Fruit fly (Drosophila melanogaster) whole organism, embryonic: ENCODE measurements around the gene Reg-2.
A peak's percentile ranks its signal among the peaks of the same experiment; 100 is the strongest.

Source experiments
- Atf-2 ChIP-seq: fragments of 200-800 bp; sonication (Bioruptor generic); optimal IDR thresholded peaks from 2 replicates; lab custom pipeline; 2016; ENCODE audit warnings: missing biosample characterization, missing genetic modification characterization
- Blimp-1 ChIP-seq: fragments of 200-800 bp; sonication (Bioruptor generic); optimal IDR thresholded peaks from 3 replicates; lab custom pipeline; 2018; ENCODE audit warnings: missing biosample characterization, missing genetic modification characterization, mild to moderate bottlenecking, moderate library complexity, missing genetic modification reagents
- CG10321 ChIP-seq: fragments of 200-800 bp; sonication (Bioruptor generic); IDR thresholded peaks from 2 replicates; pipeline ENCODE4 v1.3.6; 2022; ENCODE audit warnings: missing biosample characterization, missing genetic modification characterization
- CG10979 ChIP-seq: fragments of 200-800 bp; sonication (Bioruptor generic); optimal IDR thresholded peaks from 2 replicates; lab custom pipeline; 2018; ENCODE audit warnings: missing biosample characterization, mild to moderate bottlenecking, missing genetic modification characterization, moderate library complexity
- CG12104 ChIP-seq: fragments of 200-800 bp; sonication (Bioruptor generic); optimal IDR thresholded peaks from 3 replicates; lab custom pipeline; 2016; ENCODE audit warnings: missing biosample characterization, missing genetic modification characterization
- CG13624 ChIP-seq: fragments of 200-800 bp; sonication (Bioruptor generic); optimal IDR thresholded peaks from 2 replicates; lab custom pipeline; 2016; ENCODE audit warnings: missing biosample characterization, missing genetic modification characterization
- CG14014 ChIP-seq: fragments of 200-800 bp; sonication (Bioruptor generic); IDR thresholded peaks from 2 replicates; pipeline ENCODE4 v1.3.6; 2022; ENCODE audit warnings: missing biosample characterization, missing genetic modification characterization
- CG14441 ChIP-seq: fragments of 200-800 bp; sonication (Bioruptor generic); IDR thresholded peaks from 2 replicates; pipeline ENCODE4 v1.3.6; 2022; ENCODE audit warnings: missing biosample characterization, missing genetic modification characterization
- CG15011 ChIP-seq: fragments of 200-800 bp; sonication (Bioruptor generic); optimal IDR thresholded peaks from 3 replicates; lab custom pipeline; 2018; ENCODE audit warnings: missing biosample characterization, mild to moderate bottlenecking, missing genetic modification characterization
- CG1529 ChIP-seq: fragments of 200-800 bp; sonication (Bioruptor generic); optimal IDR thresholded peaks from 3 replicates; lab custom pipeline; 2018; ENCODE audit warnings: missing biosample characterization, missing genetic modification characterization
- CG16813 ChIP-seq: fragments of 200-800 bp; sonication (Bioruptor generic); IDR thresholded peaks from 3 replicates; pipeline ENCODE4 v1.3.6; 2022; ENCODE audit warnings: missing biosample characterization, missing genetic modification characterization; ENCODE audit not compliant: partially characterized antibody
- CG17829 ChIP-seq: fragments of 200-800 bp; optimal IDR thresholded peaks from 2 replicates; lab custom pipeline; 2019; ENCODE audit warnings: missing biosample characterization, mild to moderate bottlenecking, missing genetic modification characterization, moderate library complexity
- CG1792 ChIP-seq: fragments of 200-800 bp; sonication (Bioruptor generic); optimal IDR thresholded peaks from 2 replicates; lab custom pipeline; 2016; ENCODE audit warnings: missing biosample characterization, missing genetic modification characterization
- CG2678 ChIP-seq: fragments of 200-800 bp; sonication (Bioruptor generic); optimal IDR thresholded peaks from 3 replicates; lab custom pipeline; 2019; ENCODE audit warnings: missing biosample characterization, mild to moderate bottlenecking, missing genetic modification characterization, moderate library complexity
- CG31365 ChIP-seq: fragments of 200-800 bp; sonication (Bioruptor generic); optimal IDR thresholded peaks from 2 replicates; lab custom pipeline; 2018; ENCODE audit warnings: missing biosample characterization, mild to moderate bottlenecking, missing genetic modification characterization
- CG3838 ChIP-seq: fragments of 200-800 bp; sonication (Bioruptor generic); optimal IDR thresholded peaks from 3 replicates; lab custom pipeline; 2016; ENCODE audit warnings: missing biosample characterization, missing genetic modification characterization
- CG3847 ChIP-seq: fragments of 200-800 bp; sonication (Bioruptor generic); IDR thresholded peaks from 2 replicates; pipeline ENCODE4 v1.3.6; 2022; ENCODE audit warnings: missing biosample characterization, missing genetic modification characterization
- CG3995 ChIP-seq: fragments of 200-800 bp; sonication (Bioruptor generic); optimal IDR thresholded peaks from 3 replicates; lab custom pipeline; 2016; ENCODE audit warnings: missing biosample characterization, missing genetic modification characterization
- CG4617 ChIP-seq: fragments of 200-800 bp; sonication (Bioruptor generic); optimal IDR thresholded peaks from 3 replicates; lab custom pipeline; 2016; ENCODE audit warnings: missing biosample characterization, missing genetic modification characterization, borderline replicate concordance
- CG6272 ChIP-seq: fragments of 200-800 bp; sonication (Bioruptor generic); IDR thresholded peaks from 2 replicates; pipeline ENCODE4 v1.3.6; 2022; ENCODE audit warnings: missing biosample characterization, missing genetic modification characterization
- CG7987 ChIP-seq: fragments of 200-800 bp; sonication (Bioruptor generic); optimal IDR thresholded peaks from 2 replicates; lab custom pipeline; 2018; ENCODE audit warnings: missing biosample characterization, mild to moderate bottlenecking, missing genetic modification characterization, moderate library complexity
- CG8281 ChIP-seq: fragments of 200-800 bp; sonication (Bioruptor generic); optimal IDR thresholded peaks from 2 replicates; lab custom pipeline; 2018; ENCODE audit warnings: missing biosample characterization, mild to moderate bottlenecking, missing genetic modification characterization, moderate library complexity
- Ets65A ChIP-seq: fragments of 200-800 bp; sonication (Bioruptor generic); peaks from one replicate; lab custom pipeline; 2016; ENCODE audit warnings: missing biosample characterization, missing genetic modification characterization
- GATAe ChIP-seq: fragments of 200-800 bp; sonication (Bioruptor generic); conservative IDR thresholded peaks from 2 replicates; pipeline ENCODE4 v1.3.6; 2022; ENCODE audit warnings: missing biosample characterization, missing genetic modification characterization
- H15 ChIP-seq: fragments of 200-800 bp; sonication (Bioruptor generic); IDR thresholded peaks from 3 replicates; pipeline ENCODE4 v1.3.6; 2022; ENCODE audit warnings: missing biosample characterization, missing genetic modification characterization
- HLH3B ChIP-seq: fragments of 200-800 bp; sonication (Bioruptor generic); IDR thresholded peaks from 2 replicates; pipeline ENCODE4 v1.3.6; 2022; ENCODE audit warnings: missing biosample characterization, missing genetic modification characterization
- HmgZ ChIP-seq: fragments of 200-800 bp; sonication (Bioruptor generic); optimal IDR thresholded peaks from 2 replicates; lab custom pipeline; 2018; ENCODE audit warnings: missing biosample characterization, mild to moderate bottlenecking, missing genetic modification characterization
- Hr3 ChIP-seq: fragments of 200-800 bp; sonication (Bioruptor generic); optimal IDR thresholded peaks from 3 replicates; lab custom pipeline; 2016; ENCODE audit warnings: missing biosample characterization, missing genetic modification characterization
- Lpt ChIP-seq: fragments of >200 bp; optimal IDR thresholded peaks from 2 replicates; lab custom pipeline; 2018; ENCODE audit warnings: missing biosample characterization, missing genetic modification characterization
- MBD-R2 ChIP-seq: fragments of 200-800 bp; sonication (Bioruptor generic); IDR thresholded peaks from 2 replicates; pipeline ENCODE4 v1.3.6; 2022; ENCODE audit warnings: missing biosample characterization, missing genetic modification characterization
- Six4 ChIP-seq: fragments of 200-800 bp; sonication (Bioruptor generic); optimal IDR thresholded peaks from 2 replicates; lab custom pipeline; 2016; ENCODE audit warnings: missing biosample characterization, missing genetic modification characterization
- Sox100B ChIP-seq: fragments of 200-800 bp; sonication (Bioruptor generic); optimal IDR thresholded peaks from 3 replicates; lab custom pipeline; 2018; ENCODE audit warnings: missing biosample characterization, mild to moderate bottlenecking, missing genetic modification characterization
- aop ChIP-seq: fragments of 200-800 bp; sonication (Bioruptor generic); IDR thresholded peaks from 2 replicates; pipeline ENCODE4 v1.3.6; 2022; ENCODE audit warnings: missing biosample characterization, missing genetic modification characterization
- ase ChIP-seq: fragments of 200-800 bp; sonication (Bioruptor generic); IDR thresholded peaks from 3 replicates; pipeline ENCODE4 v1.3.6; 2022; ENCODE audit warnings: missing biosample characterization, missing genetic modification characterization
- btn ChIP-seq: fragments of 200-800 bp; sonication (Bioruptor generic); optimal IDR thresholded peaks from 2 replicates; lab custom pipeline; 2016; ENCODE audit warnings: missing biosample characterization, missing genetic modification characterization
- cas ChIP-seq: fragments of 200-800 bp; sonication (Bioruptor generic); IDR thresholded peaks from 2 replicates; pipeline ENCODE4 v1.3.6; 2022; ENCODE audit warnings: missing biosample characterization, missing genetic modification characterization
- chif ChIP-seq, 2 experiments: fragments of 200-800 bp; sonication (Bioruptor generic); optimal IDR thresholded peaks; 3 replicates each; lab custom pipeline; 2016; ENCODE audit warnings: missing biosample characterization in 2 of 2, missing genetic modification characterization in 2 of 2
- chn ChIP-seq: fragments of 200-800 bp; sonication (Bioruptor generic); optimal IDR thresholded peaks from 2 replicates; lab custom pipeline; 2016; ENCODE audit warnings: missing biosample characterization, missing genetic modification characterization
- esg ChIP-seq: fragments of 200-800 bp; sonication (Bioruptor generic); conservative IDR thresholded peaks from 2 replicates; pipeline ENCODE4 v1.3.6; 2022; ENCODE audit warnings: missing biosample characterization, missing genetic modification characterization
- exex ChIP-seq: fragments of 200-800 bp; sonication (Bioruptor generic); optimal IDR thresholded peaks from 4 replicates; lab custom pipeline; 2018; ENCODE audit warnings: missing biosample characterization, mild to moderate bottlenecking, missing genetic modification characterization, moderate library complexity
- gce ChIP-seq: fragments of 200-800 bp; sonication (Bioruptor generic); IDR thresholded peaks from 3 replicates; pipeline ENCODE4 v1.3.6; 2022; ENCODE audit warnings: missing biosample characterization, missing genetic modification characterization
- gro ChIP-seq: fragments of 200-800 bp; sonication (Bioruptor generic); optimal IDR thresholded peaks from 2 replicates; lab custom pipeline; 2016; ENCODE audit warnings: missing biosample characterization, missing genetic modification characterization
- her ChIP-seq: fragments of 200-800 bp; sonication (Bioruptor generic); optimal IDR thresholded peaks from 2 replicates; lab custom pipeline; 2016; ENCODE audit warnings: missing biosample characterization, missing genetic modification characterization
- klu ChIP-seq: fragments of 200-800 bp; sonication (Bioruptor generic); IDR thresholded peaks from 2 replicates; pipeline ENCODE4 v1.3.6; 2022; ENCODE audit warnings: missing biosample characterization, missing genetic modification characterization
- lmd ChIP-seq: fragments of 200-800 bp; sonication (Bioruptor generic); IDR thresholded peaks from 2 replicates; pipeline ENCODE4 v1.3.6; 2022; ENCODE audit warnings: missing biosample characterization, missing genetic modification characterization
- lov ChIP-seq, 2 experiments: fragments of 200-800 bp in 1 of 2; fragments of >200 bp in 1 of 2; sonication (Bioruptor generic) in 1 of 2; IDR thresholded peaks in 1 of 2; optimal IDR thresholded peaks in 1 of 2; 2 replicates in 1 of 2; 3 replicates in 1 of 2; pipeline versions ENCODE4 v1.3.6 to Lab custom; 2017 to 2022; ENCODE audit warnings: missing biosample characterization in 1 of 2, missing genetic modification characterization in 1 of 2
- maf-S ChIP-seq: fragments of 200-800 bp; sonication (Bioruptor generic); optimal IDR thresholded peaks from 2 replicates; lab custom pipeline; 2016; ENCODE audit warnings: missing biosample characterization, missing genetic modification characterization
- pnt ChIP-seq: fragments of 200-800 bp; sonication (Bioruptor generic); optimal IDR thresholded peaks from 3 replicates; lab custom pipeline; 2016; ENCODE audit warnings: missing biosample characterization, missing genetic modification characterization
- pzg ChIP-seq: fragments of 200-800 bp; sonication (Bioruptor generic); optimal IDR thresholded peaks from 3 replicates; lab custom pipeline; 2018; ENCODE audit warnings: missing biosample characterization, mild to moderate bottlenecking, missing genetic modification characterization, moderate library complexity
- row ChIP-seq: fragments of 200-800 bp; sonication (Bioruptor generic); IDR thresholded peaks from 3 replicates; pipeline ENCODE4 v1.3.6; 2022; ENCODE audit warnings: missing biosample characterization, missing genetic modification characterization
- tin ChIP-seq: fragments of 200-800 bp; sonication (Bioruptor generic); optimal IDR thresholded peaks from 3 replicates; lab custom pipeline; 2016; ENCODE audit warnings: missing biosample characterization, missing genetic modification characterization

The Reg-2 gene

dm6 chr3L:603847-604550 lies 2.4 kb downstream of the Reg-2 start, which contains the start of gene CG13893 (continued):
- no peak for TF ChIP-seq CG2678
- TF ChIP-seq chif (GFP tag; optimal IDR thresholded peaks at IDR 0.05; lab: Kevin White, UChicago) = no peak
- TF ChIP-seq CG14014 = peak; percentile 59; the same call in 1 of the 2 replicates
- TF ChIP-seq ase = no peak
- no peak for TF ChIP-seq CG3838 (GFP tag; lab: Kevin White, UChicago)
- TF ChIP-seq Blimp-1 (GFP tag; lab: Kevin White, UChicago) = no peak
- no peak for TF ChIP-seq CG15011 (GFP tag; lab: Kevin White, UChicago)
- no peak for TF ChIP-seq CG10979 (tag; lab: Kevin White, UChicago)
- no peak for TF ChIP-seq lov (optimal IDR thresholded peaks at IDR 0.05; lab: Kevin White, UChicago)
- 0 out of 3 replicates have a peak, but pooled peaks have one; percentile 33 for TF ChIP-seq lov (GFP tag; IDR thresholded peaks at IDR 0.05; lab: Robert Waterston, UW)
- TF ChIP-seq gce = peak; percentile 65; the same call in 2 of the 3 replicates
- TF ChIP-seq CG3847 (GFP tag; lab: Robert Waterston, UW) = no peak
- 0 out of 2 replicates have a peak, but pooled peaks have one; percentile 10 for TF ChIP-seq CG6272 (GFP tag; lab: Robert Waterston, UW)
- no peak for TF ChIP-seq CG8281 (tag; lab: Kevin White, UChicago)
- peak; percentile 29 for TF ChIP-seq exex
- peak; percentile 61 for TF ChIP-seq her (GFP tag; lab: Kevin White, UChicago)
- no peak for TF ChIP-seq CG1792
- peak; percentile 34; the same call in 1 of the 2 replicates for TF ChIP-seq MBD-R2 (GFP tag; lab: Robert Waterston, UW)
- TF ChIP-seq CG1529 = no peak
- TF ChIP-seq Six4 (GFP tag; lab: Kevin White, UChicago) = no peak
- TF ChIP-seq cas (GFP tag; lab: Robert Waterston, UW) = 0 out of 2 replicates have a peak, but pooled peaks have one; percentile 23
- no peak for TF ChIP-seq lmd (GFP tag; lab: Robert Waterston, UW)
- no peak for TF ChIP-seq CG3995
- no peak for TF ChIP-seq GATAe
- no peak for TF ChIP-seq Ets65A (GFP tag; lab: Kevin White, UChicago)
- no peak for TF ChIP-seq chn (GFP tag; lab: Kevin White, UChicago)
- TF ChIP-seq row (GFP tag; lab: Robert Waterston, UW) = peak; percentile 96
- no peak for TF ChIP-seq Hr3 (GFP tag; lab: Kevin White, UChicago)
- TF ChIP-seq aop (GFP tag; lab: Robert Waterston, UW) = no peak
- no peak for TF ChIP-seq esg
- TF ChIP-seq CG31365 (tag; lab: Kevin White, UChicago) = no peak
- peak; percentile 5 for TF ChIP-seq CG12104 (GFP tag; lab: Kevin White, UChicago)
- TF ChIP-seq CG14441 (GFP tag; lab: Robert Waterston, UW) = no peak
- no peak for TF ChIP-seq HLH3B (GFP tag; lab: Robert Waterston, UW)
- no peak for TF ChIP-seq pnt (GFP tag; lab: Kevin White, UChicago)
- peak; percentile 15 for TF ChIP-seq pzg
- TF ChIP-seq maf-S (GFP tag; lab: Kevin White, UChicago) = no peak
- TF ChIP-seq tin (GFP tag; lab: Kevin White, UChicago) = no peak
- TF ChIP-seq klu (GFP tag; lab: Robert Waterston, UW) = no peak
- TF ChIP-seq HmgZ (tag; lab: Kevin White, UChicago) = peak; percentile 73
- TF ChIP-seq Atf-2 (GFP tag; lab: Kevin White, UChicago) = no peak
- peak; percentile 80 for TF ChIP-seq gro (GFP tag; lab: Kevin White, UChicago)
- no peak for TF ChIP-seq CG10321 (GFP tag; lab: Robert Waterston, UW)
- TF ChIP-seq CG17829 = no peak
- TF ChIP-seq H15 (GFP tag; lab: Robert Waterston, UW) = no peak
- no peak for TF ChIP-seq CG16813 (GFP tag; lab: Robert Waterston, UW)
- peak; percentile 65 for TF ChIP-seq CG7987 (GFP tag; lab: Kevin White, UChicago)
- TF ChIP-seq Sox100B = no peak
- no peak for TF ChIP-seq Lpt (GFP tag; lab: Kevin White, UChicago)
- TF ChIP-seq CG13624 (GFP tag; lab: Kevin White, UChicago) = peak; percentile 82
- TF ChIP-seq btn (GFP tag; lab: Kevin White, UChicago) = no peak
- TF ChIP-seq CG4617 (GFP tag; lab: Kevin White, UChicago) = no peak
